Worm (Caenorhabditis elegans) whole organism, L4 larva: ENCODE results near the gene Y50E8A.1.
A peak's percentile ranks its signal among the peaks of the same experiment; 100 is the strongest.

Experiments used
- D1046.2 ChIP-seq: fragments of 200-800 bp; sonication (Bioruptor generic); IDR thresholded peaks from 2 replicates; pipeline ENCODE4 v1.3.6; 2022; ENCODE audit warnings: missing genetic modification characterization, missing compliant biosample characterization
- F10B5.3 ChIP-seq: sonication (generic microtip); optimal IDR thresholded peaks from 2 replicates; lab custom pipeline; 2016; ENCODE audit warnings: mild to moderate bottlenecking, missing genetic modification characterization, missing compliant biosample characterization
- F44E2.7 ChIP-seq: fragments of 200-800 bp; sonication (Bioruptor generic); IDR thresholded peaks from 2 replicates; pipeline ENCODE4 v2.1.2; 2022; ENCODE audit warnings: missing genetic modification characterization, missing compliant biosample characterization
- R02D3.7 ChIP-seq: fragments of 150-350 bp; sonication (generic microtip); optimal IDR thresholded peaks from 3 replicates; lab custom pipeline; 2014; ENCODE audit warnings: missing biosample characterization, missing genetic modification characterization
- T20F7.1 ChIP-seq: fragments of 200-800 bp; sonication (Bioruptor generic); optimal IDR thresholded peaks from 2 replicates; lab custom pipeline; 2018; ENCODE audit warnings: mild to moderate bottlenecking, missing genetic modification characterization, missing compliant biosample characterization
- T26A8.4 ChIP-seq: fragments of 200-800 bp; sonication (Bioruptor generic); IDR thresholded peaks from 2 replicates; pipeline ENCODE4 v1.3.6; 2022; ENCODE audit warnings: missing genetic modification characterization, missing compliant biosample characterization
- Y48G9A.11 ChIP-seq: fragments of 200-800 bp; sonication (Bioruptor generic); IDR thresholded peaks from 2 replicates; pipeline ENCODE4 v1.3.6; 2022; ENCODE audit warnings: missing genetic modification reagents, missing genetic modification characterization, missing compliant biosample characterization
- Y5F2A.4 ChIP-seq: fragments of 200-800 bp; sonication (Bioruptor generic); optimal IDR thresholded peaks from 2 replicates; lab custom pipeline; 2018; ENCODE audit warnings: mild to moderate bottlenecking, missing genetic modification characterization, missing compliant biosample characterization
- Y75B8A.6 ChIP-seq: fragments of 200-800 bp; sonication (Bioruptor generic); IDR thresholded peaks from 2 replicates; pipeline ENCODE4 v1.3.6; 2022; ENCODE audit warnings: missing genetic modification reagents, missing genetic modification characterization, missing compliant biosample characterization
- ZK546.5 ChIP-seq, 2 experiments: sonication (generic microtip); optimal IDR thresholded peaks; 2 replicates each; lab custom pipeline; 2017; ENCODE audit warnings: missing biosample characterization in 2 of 2, missing genetic modification characterization in 2 of 2
- ceh-44 ChIP-seq: fragments of 200-800 bp; sonication (Bioruptor generic); IDR thresholded peaks from 2 replicates; pipeline ENCODE4 v1.3.6; 2022; ENCODE audit warnings: missing genetic modification reagents, missing genetic modification characterization, missing compliant biosample characterization
- ceh-62 ChIP-seq: sonication (generic microtip); optimal IDR thresholded peaks from 2 replicates; lab custom pipeline; 2017; ENCODE audit warnings: missing biosample characterization, missing genetic modification characterization
- ceh-82 ChIP-seq: sonication (generic microtip); optimal IDR thresholded peaks from 2 replicates; lab custom pipeline; 2017; ENCODE audit warnings: missing biosample characterization, missing genetic modification characterization
- cey-2 ChIP-seq: sonication (generic microtip); optimal IDR thresholded peaks from 3 replicates; lab custom pipeline; 2017; ENCODE audit warnings: missing genetic modification characterization, mild to moderate bottlenecking, missing compliant biosample characterization, antibody characterized with exemption, borderline replicate concordance; ENCODE audit not compliant: insufficient read depth
- ctbp-1 ChIP-seq: fragments of 200-800 bp; sonication (Bioruptor generic); IDR thresholded peaks from 2 replicates; pipeline ENCODE4 v1.3.6; 2022; ENCODE audit warnings: missing genetic modification reagents, missing genetic modification characterization, missing compliant biosample characterization
- daf-12 ChIP-seq: fragments of 150-350 bp; optimal IDR thresholded peaks from 2 replicates; lab custom pipeline; 2014; ENCODE audit warnings: missing biosample characterization, missing genetic modification reagents, missing genetic modification characterization
- daf-19 ChIP-seq: fragments of 200-800 bp; sonication (Bioruptor generic); conservative IDR thresholded peaks from 2 replicates; pipeline ENCODE4 v1.3.6; 2022; ENCODE audit warnings: missing genetic modification characterization, missing compliant biosample characterization
- dmd-6 ChIP-seq: fragments of 200-800 bp; sonication (Bioruptor generic); IDR thresholded peaks from 2 replicates; pipeline ENCODE4 v1.3.6; 2022; ENCODE audit warnings: missing genetic modification reagents, missing genetic modification characterization, missing compliant biosample characterization
- dmd-8 ChIP-seq: fragments of 200-800 bp; sonication (Bioruptor generic); IDR thresholded peaks from 2 replicates; pipeline ENCODE4 v1.3.6; 2022; ENCODE audit warnings: missing genetic modification characterization, missing compliant biosample characterization
- egl-27 ChIP-seq: sonication (generic microtip); optimal IDR thresholded peaks from 3 replicates; lab custom pipeline; 2017; ENCODE audit warnings: missing biosample characterization, missing genetic modification reagents, missing genetic modification characterization
- egl-43 ChIP-seq: fragments of 200-800 bp; sonication (Bioruptor generic); IDR thresholded peaks from 2 replicates; pipeline ENCODE4 v1.3.6; 2022; ENCODE audit warnings: missing genetic modification reagents, missing genetic modification characterization, missing compliant biosample characterization
- gei-8 ChIP-seq: fragments of 200-800 bp; sonication (Bioruptor generic); optimal IDR thresholded peaks from 2 replicates; lab custom pipeline; 2018; ENCODE audit warnings: mild to moderate bottlenecking, missing genetic modification characterization, missing compliant biosample characterization
- hif-1 ChIP-seq, 2 experiments: sonication (generic microtip); optimal IDR thresholded peaks; 2 replicates each; lab custom pipeline; 2016 to 2017; ENCODE audit warnings: missing compliant biosample characterization in 2 of 2, missing genetic modification characterization in 2 of 2, missing genetic modification reagents in 2 of 2, missing genotype in 2 of 2, mild to moderate bottlenecking in 1 of 2
- hlh-11 ChIP-seq: fragments of 200-800 bp; sonication (Bioruptor generic); optimal IDR thresholded peaks from 2 replicates; lab custom pipeline; 2018; ENCODE audit warnings: mild to moderate bottlenecking, missing genetic modification characterization, missing compliant biosample characterization
- hmg-1.1 ChIP-seq: fragments of 200-800 bp; sonication (Bioruptor generic); IDR thresholded peaks from 2 replicates; pipeline ENCODE4 v1.3.6; 2022; ENCODE audit warnings: missing genetic modification reagents, missing genetic modification characterization, missing compliant biosample characterization
- jun-1 ChIP-seq: fragments of 150-350 bp; optimal IDR thresholded peaks from 2 replicates; lab custom pipeline; 2014; ENCODE audit warnings: missing biosample characterization, missing genetic modification reagents, missing genetic modification characterization
- lim-7 ChIP-seq: fragments of 200-800 bp; sonication (Bioruptor generic); IDR thresholded peaks from 2 replicates; pipeline ENCODE4 v1.3.6; 2022; ENCODE audit warnings: missing genetic modification characterization, missing compliant biosample characterization
- lin-1 ChIP-seq: fragments of 200-800 bp; sonication (Bioruptor generic); IDR thresholded peaks from 2 replicates; pipeline ENCODE4 v1.3.6; 2022; ENCODE audit warnings: missing genetic modification reagents, missing genetic modification characterization, missing compliant biosample characterization
- lin-39 ChIP-seq: fragments of 150-350 bp; optimal IDR thresholded peaks from 2 replicates; lab custom pipeline; 2014; ENCODE audit warnings: missing biosample characterization, missing genetic modification reagents, missing genetic modification characterization
- lsy-2 ChIP-seq, 2 experiments: fragments of 150-350 bp in 1 of 2; sonication (generic microtip) in 1 of 2; optimal IDR thresholded peaks; 2 replicates each; lab custom pipeline; 2014 to 2017; ENCODE audit warnings: missing biosample characterization in 2 of 2, missing genetic modification characterization in 2 of 2
- madf-9 ChIP-seq: fragments of 200-800 bp; sonication (Bioruptor generic); conservative IDR thresholded peaks from 2 replicates; pipeline ENCODE4 v1.3.6; 2022; ENCODE audit warnings: missing genetic modification reagents, missing genetic modification characterization, missing compliant biosample characterization
- mxl-2 ChIP-seq: fragments of 200-800 bp; sonication (Bioruptor generic); conservative IDR thresholded peaks from 2 replicates; pipeline ENCODE4 v1.3.6; 2022; ENCODE audit warnings: missing genetic modification reagents, missing genetic modification characterization, missing compliant biosample characterization
- mxl-3 ChIP-seq: fragments of 200-800 bp; sonication (Bioruptor generic); optimal IDR thresholded peaks from 2 replicates; lab custom pipeline; 2018; ENCODE audit warnings: mild to moderate bottlenecking, missing genetic modification characterization, missing compliant biosample characterization
- nhr-10 ChIP-seq: fragments of 150-350 bp; optimal IDR thresholded peaks from 2 replicates; lab custom pipeline; 2014; ENCODE audit warnings: missing biosample characterization, missing genetic modification characterization
- nhr-102 ChIP-seq: sonication (generic microtip); optimal IDR thresholded peaks from 2 replicates; lab custom pipeline; 2016; ENCODE audit warnings: mild to moderate bottlenecking, missing genetic modification characterization, moderate library complexity, missing compliant biosample characterization
- nhr-11 ChIP-seq: fragments of 150-350 bp; optimal IDR thresholded peaks from 2 replicates; lab custom pipeline; 2014; ENCODE audit warnings: missing biosample characterization, missing genetic modification characterization
- nhr-42 ChIP-seq: fragments of 200-800 bp; sonication (Bioruptor generic); IDR thresholded peaks from 2 replicates; pipeline ENCODE4 v1.3.6; 2022; ENCODE audit warnings: missing genetic modification characterization, missing compliant biosample characterization
- nhr-48 ChIP-seq: sonication (generic microtip); optimal IDR thresholded peaks from 2 replicates; lab custom pipeline; 2016; ENCODE audit warnings: mild to moderate bottlenecking, missing genetic modification characterization, missing compliant biosample characterization
- pha-4 ChIP-seq, 2 experiments: fragments of 150-350 bp in 1 of 2; fragments of 200-800 bp in 1 of 2; sonication (Bioruptor generic) in 1 of 2; IDR thresholded peaks in 1 of 2; optimal IDR thresholded peaks in 1 of 2; 2 replicates each; pipeline versions ENCODE4 v1.3.6 to Lab custom; 2014 to 2022; ENCODE audit warnings: missing genetic modification characterization in 2 of 2, missing genetic modification reagents in 2 of 2, missing biosample characterization in 1 of 2, missing compliant biosample characterization in 1 of 2
- php-3 ChIP-seq: fragments of 200-800 bp; sonication (Bioruptor generic); IDR thresholded peaks from 2 replicates; pipeline ENCODE4 v1.3.6; 2022; ENCODE audit warnings: missing genetic modification reagents, missing genetic modification characterization, missing compliant biosample characterization
- rbr-2 ChIP-seq: sonication (generic microtip); optimal IDR thresholded peaks from 2 replicates; lab custom pipeline; 2016; ENCODE audit warnings: missing genotype, missing genetic modification characterization, missing compliant biosample characterization
- set-16 ChIP-seq: fragments of 200-800 bp; sonication (Bioruptor generic); IDR thresholded peaks from 2 replicates; pipeline ENCODE4 v1.3.6; 2022; ENCODE audit warnings: missing genetic modification reagents, missing genetic modification characterization, missing compliant biosample characterization
- snpc-1.2 ChIP-seq: fragments of 200-800 bp; sonication (Bioruptor generic); IDR thresholded peaks from 2 replicates; pipeline ENCODE4 v1.3.6; 2022; ENCODE audit warnings: missing genetic modification reagents, missing genetic modification characterization, missing compliant biosample characterization
- snpc-4 ChIP-seq: fragments of 150-350 bp; optimal IDR thresholded peaks from 2 replicates; lab custom pipeline; 2014; ENCODE audit warnings: missing biosample characterization, missing genetic modification characterization
- spr-1 ChIP-seq: sonication (generic microtip); optimal IDR thresholded peaks from 2 replicates; lab custom pipeline; 2016; ENCODE audit warnings: mild to moderate bottlenecking, missing genetic modification characterization, missing compliant biosample characterization
- tra-1 ChIP-seq: fragments of 200-800 bp; sonication (Bioruptor generic); IDR thresholded peaks from 2 replicates; pipeline ENCODE4 v1.3.6; 2022; ENCODE audit warnings: missing genetic modification reagents, missing genetic modification characterization, missing compliant biosample characterization
- vab-7 ChIP-seq: fragments of 200-800 bp; sonication (Bioruptor generic); IDR thresholded peaks from 2 replicates; pipeline ENCODE4 v1.3.6; 2022; ENCODE audit warnings: missing genetic modification reagents, missing genetic modification characterization, missing compliant biosample characterization
- zfp-3 ChIP-seq: fragments of 200-800 bp; sonication (Bioruptor generic); conservative IDR thresholded peaks from 2 replicates; pipeline ENCODE4 v1.3.6; 2022; ENCODE audit warnings: missing genetic modification reagents, missing genetic modification characterization, missing compliant biosample characterization
- ztf-11 ChIP-seq: fragments of 150-350 bp; optimal IDR thresholded peaks from 2 replicates; lab custom pipeline; 2014; ENCODE audit warnings: missing biosample characterization, missing genetic modification characterization

The Y50E8A.1 gene

ce11 chrV:14689060-14689750 lies 37.5 kb upstream of the Y50E8A.1 start, which contains the start of gene gasr-8 (continued):
- TF ChIP-seq vab-7 (GFP tag; lab: Robert Waterston, UW) (peak; percentile 51; the same call in 1 of the 2 replicates), nhr-10 (tag; lab: Kevin White, UChicago) (no peak), madf-9 (GFP tag; lab: Robert Waterston, UW) (0 out of 2 replicates have a peak, but pooled peaks have one; percentile 22), ZK546.5 (tag; optimal IDR thresholded peaks at IDR 0.05; lab: Kevin White, UChicago) (no peak), ceh-82 (no peak), F10B5.3 (tag; lab: Kevin White, UChicago) (no peak), nhr-42 (GFP tag; lab: Robert Waterston, UW) (no peak), nhr-48 (tag; lab: Kevin White, UChicago) (no peak), D1046.2 (GFP tag; lab: Robert Waterston, UW) (no peak), dmd-6 (peak; percentile 39), lim-7 (GFP tag; lab: Robert Waterston, UW) (peak; percentile 62; the same call in 1 of the 2 replicates), daf-12 (tag; lab: Kevin White, UChicago) (no peak), php-3 (GFP tag; lab: Robert Waterston, UW) (no peak), jun-1 (tag; lab: Kevin White, UChicago) (no peak), snpc-1.2 (GFP tag; lab: Robert Waterston, UW) (no peak), ctbp-1 (GFP tag; lab: Robert Waterston, UW) (no peak), hif-1 (tag; optimal IDR thresholded peaks at IDR 0.05; lab: Kevin White, UChicago) (no peak), gei-8 (GFP tag; lab: Kevin White, UChicago) (no peak), lin-1 (peak; percentile 69), Y5F2A.4 (GFP tag; lab: Kevin White, UChicago) (no peak), dmd-8 (peak; percentile 72; the same call in 1 of the 2 replicates), R02D3.7 (no peak), egl-27 (tag; lab: Kevin White, UChicago) (no peak), cey-2 (tag; lab: Kevin White, UChicago) (no peak), F44E2.7 (no peak), lin-39 (tag; lab: Kevin White, UChicago) (no peak), rbr-2 (no peak), pha-4 (GFP tag; IDR thresholded peaks at IDR 0.05; lab: Robert Waterston, UW) (no peak; the same call in none of the 2 replicates), pha-4 (tag; optimal IDR thresholded peaks at IDR 0.05; lab: Kevin White, UChicago) (no peak), Y75B8A.6 (GFP tag; lab: Robert Waterston, UW) (no peak), mxl-2 (0 out of 2 replicates have a peak, but pooled peaks have one; percentile 3), ceh-44 (0 out of 2 replicates have a peak, but pooled peaks have one; percentile 42), nhr-102 (tag; lab: Kevin White, UChicago) (peak; percentile 3), daf-19 (GFP tag; lab: Robert Waterston, UW) (no peak), spr-1 (tag; lab: Kevin White, UChicago) (no peak), set-16 (peak; percentile 4; the same call in 1 of the 2 replicates), tra-1 (no peak), ztf-11 (tag; lab: Kevin White, UChicago) (no peak), lsy-2 (tag; optimal IDR thresholded peaks at IDR 0.05; lab: Kevin White, UChicago) (no peak), snpc-4 (no peak), T20F7.1 (GFP tag; lab: Kevin White, UChicago) (no peak), Y48G9A.11 (GFP tag; lab: Robert Waterston, UW) (peak; percentile 29; the same call in 1 of the 2 replicates), mxl-3 (GFP tag; lab: Kevin White, UChicago) (no peak), hmg-1.1 (no peak), T26A8.4 (GFP tag; lab: Robert Waterston, UW) (no peak), ceh-62 (tag; lab: Kevin White, UChicago) (no peak), zfp-3 (GFP tag; lab: Robert Waterston, UW) (0 out of 2 replicates have a peak, but pooled peaks have one; percentile 52), hlh-11 (tag; lab: Kevin White, UChicago) (peak; percentile 1), egl-43 (peak; percentile 71), nhr-11 (tag; lab: Kevin White, UChicago) (no peak)
